Worm (Caenorhabditis elegans) whole organism, L1 larva: ENCODE measurements around the gene K03A1.4.

ENCODE experiments used
- aha-1 ChIP-seq: fragments of 150-350 bp; optimal IDR thresholded peaks from 2 replicates; lab custom pipeline; 2014; ENCODE audit warnings: missing biosample characterization, missing genetic modification characterization
- ama-1 ChIP-seq: fragments of 150-350 bp; optimal IDR thresholded peaks from 2 replicates; lab custom pipeline; 2014
- dsc-1 ChIP-seq: sonication (generic microtip); optimal IDR thresholded peaks from 2 replicates; lab custom pipeline; 2016; ENCODE audit warnings: mild to moderate bottlenecking, missing genetic modification characterization, missing compliant biosample characterization
- elt-2 ChIP-seq: sonication (generic microtip); optimal IDR thresholded peaks from 2 replicates; lab custom pipeline; 2016; ENCODE audit warnings: missing genetic modification characterization, mild to moderate bottlenecking, inconsistent platforms, missing compliant biosample characterization, missing genetic modification reagents
- fkh-10 ChIP-seq: sonication (generic microtip); optimal IDR thresholded peaks from 2 replicates; lab custom pipeline; 2017; ENCODE audit warnings: missing biosample characterization, missing genetic modification reagents, missing genetic modification characterization
- irx-1 ChIP-seq: sonication (generic microtip); optimal IDR thresholded peaks from 2 replicates; lab custom pipeline; 2016; ENCODE audit warnings: missing genetic modification characterization, missing compliant biosample characterization
- lsy-2 ChIP-seq, 2 experiments: fragments of 150-350 bp; optimal IDR thresholded peaks; 2 replicates each; lab custom pipeline; 2014; ENCODE audit warnings: missing biosample characterization in 2 of 2, missing genetic modification characterization in 2 of 2
- skn-1 ChIP-seq: fragments of 150-350 bp; optimal IDR thresholded peaks from 2 replicates; lab custom pipeline; 2014; ENCODE audit warnings: missing biosample characterization, missing genetic modification characterization
- unc-62 ChIP-seq: fragments of 150-350 bp; optimal IDR thresholded peaks from 2 replicates; lab custom pipeline; 2014; ENCODE audit warnings: missing biosample characterization, missing genetic modification reagents, missing genetic modification characterization

DNA sequence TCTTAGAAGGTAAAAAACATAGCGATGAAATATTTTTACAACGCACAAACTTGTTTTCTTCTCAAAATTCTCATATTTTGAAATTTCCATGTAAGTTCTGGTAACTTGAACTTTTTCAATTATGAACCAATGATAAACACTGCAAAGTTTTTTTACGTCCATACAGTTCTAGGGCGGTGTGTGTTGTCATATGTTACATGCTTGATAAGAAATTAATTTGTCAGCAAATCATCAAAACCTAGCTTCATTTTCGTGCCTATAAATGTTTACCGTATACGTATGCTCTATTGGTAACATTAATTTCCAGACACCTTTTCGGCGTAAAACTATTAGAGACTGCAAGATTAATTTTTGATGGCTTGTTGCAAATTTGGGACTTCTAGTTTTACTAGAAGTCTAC, 44.7 kb upstream of the K03A1.4 start:
- TF ChIP-seq skn-1 (tag; lab: Kevin White, UChicago) (no peak), unc-62 (no peak), irx-1 (tag; lab: Kevin White, UChicago) (no peak), fkh-10 (GFP tag; lab: Kevin White, UChicago) (no peak), aha-1 (tag; lab: Kevin White, UChicago) (no peak), dsc-1 (tag; lab: Kevin White, UChicago) (no peak), ama-1 (lab: Kevin White, UChicago) (no peak), elt-2 (peak; percentile 21), lsy-2 (tag; optimal IDR thresholded peaks at IDR 0.05; lab: Kevin White, UChicago) (no peak)
